Fruit fly (Drosophila melanogaster): Measurements from ENCODE around the gene h-cup.

DNA sequence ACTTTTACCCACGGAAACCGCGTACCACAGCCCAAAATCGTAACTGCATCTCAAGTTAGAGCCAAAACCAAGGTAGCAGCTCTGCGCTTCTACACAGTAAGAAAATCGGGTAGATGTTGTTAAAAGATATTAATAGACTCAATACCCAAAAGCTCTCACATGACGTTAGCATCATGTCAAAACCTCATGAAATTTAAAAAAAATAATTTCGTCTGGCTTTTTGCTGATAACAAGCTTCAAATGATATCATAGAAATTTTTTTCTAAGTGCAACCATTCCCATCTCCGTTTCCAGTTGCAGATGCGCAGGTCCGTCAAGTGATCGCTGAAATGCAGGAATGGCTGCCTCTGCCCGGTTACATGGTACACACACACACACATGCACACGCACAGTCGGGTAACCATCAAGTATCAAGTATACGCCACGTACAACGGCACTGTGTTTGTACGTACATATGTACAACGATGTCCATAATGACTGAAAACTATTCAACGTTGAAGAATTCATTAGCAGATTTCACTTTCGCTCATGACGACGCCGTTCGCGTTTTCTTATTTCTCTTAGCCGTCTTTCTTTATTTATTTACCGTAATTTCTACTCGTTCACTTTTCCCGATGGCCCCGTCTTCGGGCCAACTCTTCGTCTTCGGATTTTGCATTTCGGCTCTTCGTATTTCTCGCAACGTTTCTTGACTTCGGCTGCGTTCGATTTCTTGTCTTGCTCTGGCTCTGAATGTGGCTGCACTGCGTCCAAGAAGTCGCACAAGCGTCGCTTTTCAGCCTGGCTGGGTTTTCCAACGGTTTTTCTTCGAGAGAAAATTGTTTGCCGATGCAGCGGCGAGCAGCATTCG lies 43.1 kb upstream of the h-cup start:
- TF ChIP-seq psq (optimal IDR thresholded peaks at IDR 0.05), result no peak
- no peak for TF ChIP-seq Sin3A (optimal IDR thresholded peaks at IDR 0.05)
- no peak for TF ChIP-seq Myc (optimal IDR thresholded peaks at IDR 0.05)
- TF ChIP-seq h (optimal IDR thresholded peaks at IDR 0.05), result no peak

All from Kc167 (cell line).